Fruit fly (Drosophila melanogaster): ENCODE measurements around the gene CG33285.

DNA sequence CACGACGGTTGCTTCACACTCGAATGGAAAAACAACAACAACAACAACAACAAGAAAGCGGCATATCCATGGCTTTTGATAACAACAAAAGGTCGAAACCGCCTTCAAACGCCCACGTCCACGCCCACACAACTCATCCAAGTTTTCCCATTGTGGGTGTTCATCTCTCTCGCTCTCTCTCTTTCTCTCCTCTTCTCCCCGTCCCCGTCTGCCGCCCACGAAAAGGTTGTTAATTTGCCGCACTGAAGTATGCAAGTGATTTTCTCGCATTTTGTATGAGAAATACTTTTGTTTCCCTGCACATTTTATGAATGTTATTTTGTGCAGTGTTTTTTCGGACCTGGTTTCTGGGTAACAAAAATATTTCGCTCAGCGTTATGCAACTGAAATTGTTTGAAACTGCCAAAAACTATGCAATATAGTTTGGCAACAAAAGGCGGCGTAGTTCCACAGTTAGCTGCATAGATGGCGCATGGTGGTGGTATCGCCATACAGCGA, 39.3 kb downstream of the CG33285 start:
- TF ChIP-seq CG13204 (GFP tag; optimal IDR thresholded peaks at IDR 0.05) (no peak), CG10348 (GFP tag; IDR thresholded peaks at IDR 0.05) (no peak), CG8159 (tag; optimal IDR thresholded peaks at IDR 0.05) (no peak), Ets98B (GFP tag; IDR thresholded peaks at IDR 0.05) (peak; percentile 63), EcR (GFP tag; optimal IDR thresholded peaks at IDR 0.05) (peak; percentile 71), Pif1B (GFP tag; optimal IDR thresholded peaks at IDR 0.05) (no peak), gl (tag; optimal IDR thresholded peaks at IDR 0.05) (no peak), CG9948 (tag; optimal IDR thresholded peaks at IDR 0.05) (no peak)

Measured in whole organism, pupa.